Worm (Caenorhabditis elegans) whole organism, L4 larva: ENCODE results near the gene sup-35.
A peak's percentile ranks its signal among the peaks of the same experiment; 100 is the strongest.

Experiments used
- D1046.2 ChIP-seq: fragments of 200-800 bp; sonication (Bioruptor generic); IDR thresholded peaks from 2 replicates; pipeline ENCODE4 v1.3.6; 2022; ENCODE audit warnings: missing genetic modification characterization, missing compliant biosample characterization
- F10B5.3 ChIP-seq: sonication (generic microtip); optimal IDR thresholded peaks from 2 replicates; lab custom pipeline; 2016; ENCODE audit warnings: mild to moderate bottlenecking, missing genetic modification characterization, missing compliant biosample characterization
- F49E8.2 ChIP-seq: sonication (generic microtip); optimal IDR thresholded peaks from 2 replicates; lab custom pipeline; 2016; ENCODE audit warnings: missing compliant biosample characterization, mild to moderate bottlenecking, missing genetic modification characterization, borderline replicate concordance
- T20F7.1 ChIP-seq: fragments of 200-800 bp; sonication (Bioruptor generic); optimal IDR thresholded peaks from 2 replicates; lab custom pipeline; 2018; ENCODE audit warnings: mild to moderate bottlenecking, missing genetic modification characterization, missing compliant biosample characterization
- aha-1 ChIP-seq: fragments of 150-350 bp; peaks from one replicate; lab custom pipeline; 2014; ENCODE audit warnings: missing biosample characterization, missing genetic modification characterization
- aly-2 ChIP-seq: sonication (generic microtip); optimal IDR thresholded peaks from 2 replicates; lab custom pipeline; 2018; ENCODE audit warnings: missing biosample characterization, missing genetic modification characterization
- arid-1 ChIP-seq: fragments of 200-800 bp; sonication (Bioruptor generic); conservative IDR thresholded peaks from 2 replicates; pipeline ENCODE4 v1.3.6; 2022; ENCODE audit warnings: missing genetic modification reagents, missing genetic modification characterization, missing compliant biosample characterization
- ceh-20 ChIP-seq: fragments of 200-800 bp; sonication (Bioruptor generic); IDR thresholded peaks from 2 replicates; pipeline ENCODE4 v1.3.6; 2022; ENCODE audit warnings: missing genetic modification reagents, missing genetic modification characterization, missing compliant biosample characterization
- ceh-28 ChIP-seq: fragments of 150-350 bp; optimal IDR thresholded peaks from 2 replicates; lab custom pipeline; 2014; ENCODE audit warnings: missing biosample characterization, missing genetic modification reagents, missing genetic modification characterization
- ceh-32 ChIP-seq: sonication (generic microtip); optimal IDR thresholded peaks from 2 replicates; lab custom pipeline; 2016; ENCODE audit warnings: mild to moderate bottlenecking, missing genetic modification characterization, missing compliant biosample characterization; ENCODE audit not compliant: poor library complexity
- ceh-62 ChIP-seq: sonication (generic microtip); optimal IDR thresholded peaks from 2 replicates; lab custom pipeline; 2017; ENCODE audit warnings: missing biosample characterization, missing genetic modification characterization
- daf-12 ChIP-seq: fragments of 150-350 bp; optimal IDR thresholded peaks from 2 replicates; lab custom pipeline; 2014; ENCODE audit warnings: missing biosample characterization, missing genetic modification reagents, missing genetic modification characterization
- daf-16 ChIP-seq, 3 experiments: sonication (generic microtip); optimal IDR thresholded peaks; 2 replicates each; lab custom pipeline; 2016 to 2017; ENCODE audit warnings: missing genetic modification characterization in 3 of 3, missing genetic modification reagents in 3 of 3, mild to moderate bottlenecking in 2 of 3, missing compliant biosample characterization in 2 of 3, missing biosample characterization in 1 of 3, moderate library complexity in 1 of 3
- duxl-1 ChIP-seq: sonication (generic microtip); optimal IDR thresholded peaks from 2 replicates; lab custom pipeline; 2016; ENCODE audit warnings: mild to moderate bottlenecking, missing genetic modification characterization, moderate library complexity, missing compliant biosample characterization; ENCODE audit not compliant: poor library complexity
- egl-27 ChIP-seq: sonication (generic microtip); optimal IDR thresholded peaks from 3 replicates; lab custom pipeline; 2017; ENCODE audit warnings: missing biosample characterization, missing genetic modification reagents, missing genetic modification characterization
- egl-43 ChIP-seq: fragments of 200-800 bp; sonication (Bioruptor generic); IDR thresholded peaks from 2 replicates; pipeline ENCODE4 v1.3.6; 2022; ENCODE audit warnings: missing genetic modification reagents, missing genetic modification characterization, missing compliant biosample characterization
- gei-8 ChIP-seq: fragments of 200-800 bp; sonication (Bioruptor generic); optimal IDR thresholded peaks from 2 replicates; lab custom pipeline; 2018; ENCODE audit warnings: mild to moderate bottlenecking, missing genetic modification characterization, missing compliant biosample characterization
- hmg-1.1 ChIP-seq: fragments of 200-800 bp; sonication (Bioruptor generic); IDR thresholded peaks from 2 replicates; pipeline ENCODE4 v1.3.6; 2022; ENCODE audit warnings: missing genetic modification reagents, missing genetic modification characterization, missing compliant biosample characterization
- jun-1 ChIP-seq: fragments of 150-350 bp; optimal IDR thresholded peaks from 2 replicates; lab custom pipeline; 2014; ENCODE audit warnings: missing biosample characterization, missing genetic modification reagents, missing genetic modification characterization
- lim-7 ChIP-seq: fragments of 200-800 bp; sonication (Bioruptor generic); IDR thresholded peaks from 2 replicates; pipeline ENCODE4 v1.3.6; 2022; ENCODE audit warnings: missing genetic modification characterization, missing compliant biosample characterization
- lin-13 ChIP-seq: fragments of 150-350 bp; optimal IDR thresholded peaks from 2 replicates; lab custom pipeline; 2014; ENCODE audit warnings: missing biosample characterization, missing genetic modification reagents, missing genetic modification characterization
- mdl-1 ChIP-seq, 2 experiments: fragments of 150-350 bp in 1 of 2; sonication (generic microtip) in 1 of 2; optimal IDR thresholded peaks; 2 replicates each; lab custom pipeline; 2014 to 2017; ENCODE audit warnings: missing biosample characterization in 2 of 2, missing genetic modification characterization in 2 of 2
- mep-1 ChIP-seq: fragments of 150-350 bp; sonication (generic microtip); optimal IDR thresholded peaks from 3 replicates; lab custom pipeline; 2014; ENCODE audit warnings: missing biosample characterization, missing genetic modification characterization
- mxl-2 ChIP-seq: fragments of 200-800 bp; sonication (Bioruptor generic); conservative IDR thresholded peaks from 2 replicates; pipeline ENCODE4 v1.3.6; 2022; ENCODE audit warnings: missing genetic modification reagents, missing genetic modification characterization, missing compliant biosample characterization
- mxl-3 ChIP-seq: fragments of 200-800 bp; sonication (Bioruptor generic); optimal IDR thresholded peaks from 2 replicates; lab custom pipeline; 2018; ENCODE audit warnings: mild to moderate bottlenecking, missing genetic modification characterization, missing compliant biosample characterization
- nhr-28 ChIP-seq: fragments of 150-350 bp; optimal IDR thresholded peaks from 2 replicates; lab custom pipeline; 2014; ENCODE audit warnings: missing biosample characterization, missing genetic modification characterization
- nhr-76 ChIP-seq: fragments of 150-350 bp; optimal IDR thresholded peaks from 2 replicates; lab custom pipeline; 2014; ENCODE audit warnings: missing biosample characterization, missing genetic modification characterization
- pha-4 ChIP-seq, 2 experiments: fragments of 150-350 bp in 1 of 2; fragments of 200-800 bp in 1 of 2; sonication (Bioruptor generic) in 1 of 2; IDR thresholded peaks in 1 of 2; optimal IDR thresholded peaks in 1 of 2; 2 replicates each; pipeline versions ENCODE4 v1.3.6 to Lab custom; 2014 to 2022; ENCODE audit warnings: missing genetic modification characterization in 2 of 2, missing genetic modification reagents in 2 of 2, missing biosample characterization in 1 of 2, missing compliant biosample characterization in 1 of 2
- pqm-1 ChIP-seq: sonication (generic microtip); optimal IDR thresholded peaks from 2 replicates; lab custom pipeline; 2017; ENCODE audit warnings: missing biosample characterization, missing genetic modification characterization
- sdz-12 ChIP-seq: fragments of 200-800 bp; sonication (Bioruptor generic); optimal IDR thresholded peaks from 2 replicates; lab custom pipeline; 2018; ENCODE audit warnings: mild to moderate bottlenecking, missing genetic modification characterization, missing compliant biosample characterization
- skn-1 ChIP-seq: fragments of 150-350 bp; optimal IDR thresholded peaks from 2 replicates; lab custom pipeline; 2014; ENCODE audit warnings: missing biosample characterization, missing genetic modification characterization
- snpc-4 ChIP-seq: fragments of 150-350 bp; optimal IDR thresholded peaks from 2 replicates; lab custom pipeline; 2014; ENCODE audit warnings: missing biosample characterization, missing genetic modification characterization
- spr-1 ChIP-seq: sonication (generic microtip); optimal IDR thresholded peaks from 2 replicates; lab custom pipeline; 2016; ENCODE audit warnings: mild to moderate bottlenecking, missing genetic modification characterization, missing compliant biosample characterization
- unc-62 ChIP-seq, 3 experiments: fragments of 150-350 bp in 1 of 3; sonication (generic microtip); optimal IDR thresholded peaks in 2 of 3; peaks in 1 of 3; 1 replicate in 1 of 3; 2 replicates in 2 of 3; lab custom pipeline; 2014 to 2017; ENCODE audit warnings: missing biosample characterization in 3 of 3, missing genetic modification characterization in 3 of 3, missing genetic modification reagents in 3 of 3, missing genotype in 1 of 3
- vab-7 ChIP-seq: fragments of 200-800 bp; sonication (Bioruptor generic); IDR thresholded peaks from 2 replicates; pipeline ENCODE4 v1.3.6; 2022; ENCODE audit warnings: missing genetic modification reagents, missing genetic modification characterization, missing compliant biosample characterization
- zfp-3 ChIP-seq: fragments of 200-800 bp; sonication (Bioruptor generic); conservative IDR thresholded peaks from 2 replicates; pipeline ENCODE4 v1.3.6; 2022; ENCODE audit warnings: missing genetic modification reagents, missing genetic modification characterization, missing compliant biosample characterization
- zip-11 ChIP-seq: fragments of 200-800 bp; sonication (Bioruptor generic); IDR thresholded peaks from 2 replicates; pipeline ENCODE4 v1.3.6; 2022; ENCODE audit warnings: missing genetic modification characterization, missing compliant biosample characterization

sup-35 gene

DNA sequence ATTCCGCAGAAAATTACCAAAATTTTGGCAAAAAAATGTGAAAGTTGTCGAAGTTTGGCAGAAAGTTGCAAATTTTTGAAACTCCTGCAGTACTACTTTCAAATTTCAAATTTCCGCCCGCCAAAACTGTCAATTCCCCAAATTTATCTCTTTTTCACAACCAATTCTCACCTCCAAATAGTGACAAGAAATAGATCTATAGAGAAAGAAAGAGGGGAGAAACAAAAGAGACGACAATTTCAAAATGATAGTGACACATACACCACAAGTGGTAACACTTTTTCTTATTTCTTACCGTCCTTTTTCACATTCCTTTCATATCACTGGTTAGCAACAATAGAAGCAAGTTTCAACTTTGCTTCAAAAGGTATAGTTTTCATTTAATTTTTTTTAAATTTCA lies 35.0 kb downstream of the sup-35 start (continued):
- TF ChIP-seq mdl-1 (tag; optimal IDR thresholded peaks at IDR 0.05; lab: Kevin White, UChicago), result no peak
- TF ChIP-seq daf-16 (GFP tag; optimal IDR thresholded peaks at IDR 0.05; lab: Kevin White, UChicago), result no peak
- peak; percentile 9 for TF ChIP-seq daf-16 (tag; optimal IDR thresholded peaks at IDR 0.05; lab: Kevin White, UChicago)
- no peak for TF ChIP-seq mxl-3 (GFP tag; lab: Kevin White, UChicago)
- no peak for TF ChIP-seq pha-4 (GFP tag; IDR thresholded peaks at IDR 0.05; lab: Robert Waterston, UW)
- TF ChIP-seq pha-4 (tag; optimal IDR thresholded peaks at IDR 0.05; lab: Kevin White, UChicago), result no peak
- no peak for TF ChIP-seq zip-11 (GFP tag; lab: Robert Waterston, UW)
- no peak for TF ChIP-seq jun-1 (tag; lab: Kevin White, UChicago)
- TF ChIP-seq F10B5.3 (tag; lab: Kevin White, UChicago), result no peak
- TF ChIP-seq spr-1 (tag; lab: Kevin White, UChicago), result no peak
- no peak for TF ChIP-seq mep-1 (tag; lab: Kevin White, UChicago)
- TF ChIP-seq zfp-3 (GFP tag; lab: Robert Waterston, UW), result no peak
- no peak for TF ChIP-seq ceh-20 (GFP tag; lab: Robert Waterston, UW)
- no peak for TF ChIP-seq snpc-4
- peak; percentile 26 for TF ChIP-seq lin-13 (GFP tag; lab: Kevin White, UChicago)
- TF ChIP-seq ceh-32 (tag; lab: Kevin White, UChicago), result no peak
- TF ChIP-seq sdz-12 (GFP tag; lab: Kevin White, UChicago), result no peak
- no peak for TF ChIP-seq hmg-1.1 (GFP tag; lab: Robert Waterston, UW)
- no peak for TF ChIP-seq arid-1
- TF ChIP-seq daf-12 (tag; lab: Kevin White, UChicago), result no peak
- no peak for TF ChIP-seq vab-7 (GFP tag; lab: Robert Waterston, UW)
- no peak for TF ChIP-seq T20F7.1
- no peak for TF ChIP-seq skn-1
- TF ChIP-seq ceh-62 (tag; lab: Kevin White, UChicago), result no peak
- TF ChIP-seq lim-7, result no peak
- TF ChIP-seq nhr-76 (tag; lab: Kevin White, UChicago), result no peak
- TF ChIP-seq aha-1 (tag; lab: Kevin White, UChicago), result peak; percentile 64
- no peak for TF ChIP-seq aly-2 (tag; lab: Kevin White, UChicago)
- TF ChIP-seq pqm-1 (tag; lab: Kevin White, UChicago), result peak; percentile 74
- TF ChIP-seq gei-8, result no peak
- no peak for TF ChIP-seq egl-43
- TF ChIP-seq egl-27 (tag; lab: Kevin White, UChicago), result no peak
- no peak for TF ChIP-seq F49E8.2
- no peak for TF ChIP-seq mxl-2 (GFP tag; lab: Robert Waterston, UW)
- TF ChIP-seq duxl-1 (tag; lab: Kevin White, UChicago), result no peak
- TF ChIP-seq D1046.2 (GFP tag; lab: Robert Waterston, UW), result no peak

DNA sequence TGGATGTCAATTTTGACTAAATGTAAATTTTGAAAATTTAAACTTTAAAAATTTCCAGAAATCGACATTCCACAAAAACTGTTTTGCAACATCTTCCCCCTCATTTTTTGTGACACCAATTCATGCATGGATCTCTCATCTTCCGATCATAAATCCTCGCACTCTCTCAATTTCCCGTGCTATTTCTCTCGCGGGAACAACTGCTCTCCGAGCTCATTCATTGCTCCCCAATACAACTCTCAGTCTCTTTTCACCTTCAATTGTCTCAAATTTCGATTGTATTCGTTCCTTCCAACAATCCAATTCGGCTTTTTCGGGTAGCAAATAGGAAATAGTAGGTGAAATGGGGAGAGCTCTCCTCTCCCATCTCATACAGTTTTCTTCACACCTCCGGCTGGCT lies 36.4 kb downstream of the sup-35 start:
- TF ChIP-seq nhr-28, result no peak
- TF ChIP-seq unc-62 (GFP tag; optimal IDR thresholded peaks at IDR 0.05 in 1 of 2; lab: Kevin White, UChicago), result peak in 1 of 2 experiments; percentile 88
- TF ChIP-seq unc-62 (tag; optimal IDR thresholded peaks at IDR 0.05; lab: Kevin White, UChicago), result no peak

DNA sequence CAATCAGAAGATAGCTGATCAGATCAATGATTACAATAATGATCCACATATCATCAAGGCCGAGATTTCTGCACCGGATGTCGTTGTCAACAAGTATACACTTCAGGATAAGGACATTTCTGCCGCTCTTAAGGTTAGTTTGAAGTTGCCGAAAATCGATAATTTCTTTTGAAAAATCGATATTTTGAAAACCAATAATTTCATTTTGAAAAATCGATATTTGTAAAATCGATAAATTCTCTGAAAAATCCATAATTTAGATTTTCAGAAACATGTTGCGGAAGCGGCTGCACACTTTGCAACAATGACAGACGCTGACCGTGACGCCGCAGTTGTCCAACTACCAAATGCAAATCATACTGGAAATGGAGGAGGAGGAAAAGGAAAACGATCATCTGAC lies 39.1 kb downstream of the sup-35 start:
- TF ChIP-seq aha-1 (tag; lab: Kevin White, UChicago) (peak; percentile 29), ceh-28 (tag; lab: Kevin White, UChicago) (peak; percentile 84)
- TF ChIP-seq, all 104 proteins: peak for 2; not testable (repeated sequence) for 102
